Worm (Caenorhabditis elegans) whole organism, L4 larva: ENCODE measurements around the gene kel-8.

Experiments used
- fkh-10 ChIP-seq: fragments of 150-350 bp; optimal IDR thresholded peaks from 2 replicates; lab custom pipeline; 2014; ENCODE audit warnings: missing biosample characterization, missing genetic modification reagents, missing genetic modification characterization
- zfp-3 ChIP-seq: fragments of 200-800 bp; sonication (Bioruptor generic); conservative IDR thresholded peaks from 2 replicates; pipeline ENCODE4 v1.3.6; 2022; ENCODE audit warnings: missing genetic modification reagents, missing genetic modification characterization, missing compliant biosample characterization

- TF ChIP-seq zfp-3 (GFP tag; lab: Robert Waterston, UW) (no peak), fkh-10 (no peak)
Measured at ce11 chrV:2671155-2671554, at the start of gene kel-8.
